Fruit fly (Drosophila melanogaster) whole organism, embryonic: ENCODE results near the gene CG13117.
A peak's percentile ranks its signal among the peaks of the same experiment; 100 is the strongest.

ENCODE experiments used
- ATbp ChIP-seq: fragments of 200-800 bp; sonication (Bioruptor generic); optimal IDR thresholded peaks from 2 replicates; lab custom pipeline; 2017; ENCODE audit warnings: missing biosample characterization, mild to moderate bottlenecking, missing genetic modification characterization, missing genetic modification reagents
- Antp ChIP-seq: fragments of 200-800 bp; sonication (Bioruptor generic); optimal IDR thresholded peaks from 3 replicates; lab custom pipeline; 2016; ENCODE audit warnings: missing biosample characterization, missing genetic modification characterization
- CG10274 ChIP-seq: fragments of 200-800 bp; sonication (Bioruptor generic); optimal IDR thresholded peaks from 3 replicates; lab custom pipeline; 2017; ENCODE audit warnings: missing biosample characterization, mild to moderate bottlenecking, missing genetic modification characterization
- CG10462 ChIP-seq: fragments of 200-800 bp; sonication (Bioruptor generic); optimal IDR thresholded peaks from 2 replicates; lab custom pipeline; 2016; ENCODE audit warnings: missing biosample characterization, missing genetic modification characterization
- CG10979 ChIP-seq: fragments of 200-800 bp; sonication (Bioruptor generic); optimal IDR thresholded peaks from 2 replicates; lab custom pipeline; 2018; ENCODE audit warnings: missing biosample characterization, mild to moderate bottlenecking, missing genetic modification characterization, moderate library complexity
- CG1233 ChIP-seq: fragments of 200-800 bp; sonication (Bioruptor generic); optimal IDR thresholded peaks from 4 replicates; lab custom pipeline; 2018; ENCODE audit warnings: missing biosample characterization, mild to moderate bottlenecking, missing genetic modification characterization
- CG12942 ChIP-seq: fragments of 200-800 bp; sonication (Bioruptor generic); optimal IDR thresholded peaks from 3 replicates; lab custom pipeline; 2016; ENCODE audit warnings: missing biosample characterization, missing genetic modification characterization
- CG15269 ChIP-seq: fragments of 200-800 bp; sonication (Bioruptor generic); optimal IDR thresholded peaks from 2 replicates; lab custom pipeline; 2018; ENCODE audit warnings: missing biosample characterization, mild to moderate bottlenecking, missing genetic modification characterization, moderate library complexity
- CG16813 ChIP-seq: fragments of 200-800 bp; sonication (Bioruptor generic); IDR thresholded peaks from 3 replicates; pipeline ENCODE4 v1.3.6; 2022; ENCODE audit warnings: missing biosample characterization, missing genetic modification characterization; ENCODE audit not compliant: partially characterized antibody
- CG16863 ChIP-seq: fragments of 200-800 bp; sonication (Bioruptor generic); optimal IDR thresholded peaks from 3 replicates; lab custom pipeline; 2016; ENCODE audit warnings: missing biosample characterization, missing genetic modification characterization
- CG17568 ChIP-seq: fragments of 200-800 bp; sonication (Bioruptor generic); optimal IDR thresholded peaks from 2 replicates; lab custom pipeline; 2018; ENCODE audit warnings: missing biosample characterization, mild to moderate bottlenecking, missing genetic modification characterization, moderate library complexity
- CG2129 ChIP-seq: fragments of 200-800 bp; sonication (Bioruptor generic); IDR thresholded peaks from 2 replicates; pipeline ENCODE4 v1.3.6; 2022; ENCODE audit warnings: missing biosample characterization, missing genetic modification characterization; ENCODE audit not compliant: partially characterized antibody
- CG30020 ChIP-seq: fragments of 200-800 bp; optimal IDR thresholded peaks from 2 replicates; lab custom pipeline; 2019; ENCODE audit warnings: missing biosample characterization, mild to moderate bottlenecking, missing genetic modification characterization, moderate library complexity
- CG4707 ChIP-seq: fragments of 200-800 bp; sonication (Bioruptor generic); optimal IDR thresholded peaks from 2 replicates; lab custom pipeline; 2018; ENCODE audit warnings: missing biosample characterization, mild to moderate bottlenecking, missing genetic modification characterization, moderate library complexity
- CG4730 ChIP-seq: fragments of 200-800 bp; sonication (Bioruptor generic); IDR thresholded peaks from 2 replicates; pipeline ENCODE4 v1.3.6; 2022; ENCODE audit warnings: missing biosample characterization, missing genetic modification characterization
- CG7987 ChIP-seq: fragments of 200-800 bp; sonication (Bioruptor generic); optimal IDR thresholded peaks from 2 replicates; lab custom pipeline; 2018; ENCODE audit warnings: missing biosample characterization, mild to moderate bottlenecking, missing genetic modification characterization, moderate library complexity
- CG9215 ChIP-seq: fragments of 200-800 bp; sonication (Bioruptor generic); IDR thresholded peaks from 2 replicates; pipeline ENCODE4 v1.3.6; 2022; ENCODE audit warnings: missing biosample characterization, missing genetic modification characterization
- CG9609 ChIP-seq: fragments of 200-800 bp; sonication (Bioruptor generic); optimal IDR thresholded peaks from 3 replicates; lab custom pipeline; 2016; ENCODE audit warnings: missing biosample characterization, missing genetic modification characterization
- Chrac-16 ChIP-seq: fragments of 200-800 bp; sonication (Bioruptor generic); optimal IDR thresholded peaks from 3 replicates; lab custom pipeline; 2016; ENCODE audit warnings: missing biosample characterization, missing genetic modification characterization
- CrebB ChIP-seq: fragments of 200-800 bp; sonication (Bioruptor generic); optimal IDR thresholded peaks from 3 replicates; lab custom pipeline; 2018; ENCODE audit warnings: missing biosample characterization, mild to moderate bottlenecking, missing genetic modification characterization
- Dad ChIP-seq: fragments of 200-800 bp; sonication (Bioruptor generic); optimal IDR thresholded peaks from 3 replicates; lab custom pipeline; 2016; ENCODE audit warnings: missing biosample characterization, missing genetic modification characterization
- Elba2 ChIP-seq: fragments of 200-800 bp; sonication (Bioruptor generic); optimal IDR thresholded peaks from 3 replicates; lab custom pipeline; 2016; ENCODE audit warnings: missing biosample characterization, missing genetic modification characterization
- GATAe ChIP-seq: fragments of 200-800 bp; sonication (Bioruptor generic); conservative IDR thresholded peaks from 2 replicates; pipeline ENCODE4 v1.3.6; 2022; ENCODE audit warnings: missing biosample characterization, missing genetic modification characterization
- Gsc ChIP-seq: fragments of 200-800 bp; sonication (Bioruptor generic); IDR thresholded peaks from 2 replicates; pipeline ENCODE4 v1.3.6; 2022; ENCODE audit warnings: missing biosample characterization, missing genetic modification characterization
- Gug ChIP-seq: fragments of 200-800 bp; sonication (Bioruptor generic); IDR thresholded peaks from 4 replicates; pipeline ENCODE4 v1.3.6; 2022; ENCODE audit warnings: missing biosample characterization, missing genetic modification characterization
- HLH4C ChIP-seq: fragments of 200-800 bp; sonication (Bioruptor generic); IDR thresholded peaks from 3 replicates; pipeline ENCODE4 v1.3.6; 2022; ENCODE audit warnings: missing biosample characterization, missing genetic modification characterization; ENCODE audit not compliant: partially characterized antibody
- HLH54F ChIP-seq: fragments of 200-800 bp; sonication (Bioruptor generic); optimal IDR thresholded peaks from 3 replicates; lab custom pipeline; 2016; ENCODE audit warnings: missing biosample characterization, missing genetic modification characterization
- Hey ChIP-seq: fragments of 200-800 bp; sonication (Bioruptor generic); optimal IDR thresholded peaks from 3 replicates; lab custom pipeline; 2018; ENCODE audit warnings: missing biosample characterization, mild to moderate bottlenecking, missing genetic modification characterization
- HmgZ ChIP-seq: fragments of 200-800 bp; sonication (Bioruptor generic); optimal IDR thresholded peaks from 2 replicates; lab custom pipeline; 2018; ENCODE audit warnings: missing biosample characterization, mild to moderate bottlenecking, missing genetic modification characterization
- Hr3 ChIP-seq: fragments of 200-800 bp; sonication (Bioruptor generic); optimal IDR thresholded peaks from 3 replicates; lab custom pipeline; 2016; ENCODE audit warnings: missing biosample characterization, missing genetic modification characterization
- Nf-YC ChIP-seq: fragments of 200-800 bp; optimal IDR thresholded peaks from 3 replicates; lab custom pipeline; 2019; ENCODE audit warnings: missing biosample characterization, mild to moderate bottlenecking, missing genetic modification characterization, moderate library complexity
- Opbp ChIP-seq: fragments of 200-800 bp; sonication (Bioruptor generic); IDR thresholded peaks from 3 replicates; pipeline ENCODE4 v1.3.6; 2022; ENCODE audit warnings: missing biosample characterization, missing genetic modification characterization; ENCODE audit not compliant: partially characterized antibody
- Tbp ChIP-seq: fragments of >200 bp; optimal IDR thresholded peaks from 2 replicates; lab custom pipeline; 2018; ENCODE audit warnings: missing biosample characterization, missing genetic modification characterization
- Usf ChIP-seq: fragments of 200-800 bp; sonication (Bioruptor generic); optimal IDR thresholded peaks from 2 replicates; lab custom pipeline; 2017; ENCODE audit warnings: missing genotype, missing biosample characterization, missing genetic modification characterization
- ab ChIP-seq: fragments of 200-800 bp; sonication (Bioruptor generic); optimal IDR thresholded peaks from 2 replicates; lab custom pipeline; 2016; ENCODE audit warnings: missing biosample characterization, missing genetic modification characterization
- chn ChIP-seq: fragments of 200-800 bp; sonication (Bioruptor generic); optimal IDR thresholded peaks from 2 replicates; lab custom pipeline; 2016; ENCODE audit warnings: missing biosample characterization, missing genetic modification characterization
- crp ChIP-seq, 2 experiments: fragments of 200-800 bp; sonication (Bioruptor generic); optimal IDR thresholded peaks; 2 replicates in 1 of 2; 3 replicates in 1 of 2; lab custom pipeline; 2017; ENCODE audit warnings: missing biosample characterization in 2 of 2, missing genetic modification characterization in 2 of 2, mild to moderate bottlenecking in 1 of 2, moderate library complexity in 1 of 2
- exex ChIP-seq: fragments of 200-800 bp; sonication (Bioruptor generic); optimal IDR thresholded peaks from 4 replicates; lab custom pipeline; 2018; ENCODE audit warnings: missing biosample characterization, mild to moderate bottlenecking, missing genetic modification characterization, moderate library complexity
- ftz-f1 ChIP-seq: fragments of 200-800 bp; sonication (Bioruptor generic); optimal IDR thresholded peaks from 2 replicates; lab custom pipeline; 2016; ENCODE audit warnings: missing biosample characterization, missing genetic modification characterization
- gce ChIP-seq: fragments of 200-800 bp; sonication (Bioruptor generic); IDR thresholded peaks from 3 replicates; pipeline ENCODE4 v1.3.6; 2022; ENCODE audit warnings: missing biosample characterization, missing genetic modification characterization
- gcm2 ChIP-seq: fragments of 200-800 bp; sonication (Bioruptor generic); optimal IDR thresholded peaks from 2 replicates; lab custom pipeline; 2016; ENCODE audit warnings: missing biosample characterization, missing genetic modification characterization
- lov ChIP-seq, 2 experiments: fragments of 200-800 bp in 1 of 2; fragments of >200 bp in 1 of 2; sonication (Bioruptor generic) in 1 of 2; IDR thresholded peaks in 1 of 2; optimal IDR thresholded peaks in 1 of 2; 2 replicates in 1 of 2; 3 replicates in 1 of 2; pipeline versions ENCODE4 v1.3.6 to Lab custom; 2017 to 2022; ENCODE audit warnings: missing biosample characterization in 1 of 2, missing genetic modification characterization in 1 of 2
- luna ChIP-seq: fragments of 200-800 bp; sonication (Bioruptor generic); optimal IDR thresholded peaks from 2 replicates; lab custom pipeline; 2016; ENCODE audit warnings: missing biosample characterization, missing genetic modification characterization
- mirr ChIP-seq: fragments of 200-800 bp; sonication (Bioruptor generic); optimal IDR thresholded peaks from 3 replicates; lab custom pipeline; 2018; ENCODE audit warnings: missing biosample characterization, mild to moderate bottlenecking, missing genetic modification characterization
- nerfin-2 ChIP-seq: fragments of 200-800 bp; sonication (Bioruptor generic); IDR thresholded peaks from 2 replicates; pipeline ENCODE4 v1.3.6; 2022; ENCODE audit warnings: missing biosample characterization, missing genetic modification characterization; ENCODE audit not compliant: partially characterized antibody
- oc ChIP-seq: fragments of 200-800 bp; sonication (Bioruptor generic); optimal IDR thresholded peaks from 2 replicates; lab custom pipeline; 2018; ENCODE audit warnings: missing biosample characterization, mild to moderate bottlenecking, missing genetic modification characterization, moderate library complexity
- pfk ChIP-seq: fragments of 200-800 bp; sonication (Bioruptor generic); optimal IDR thresholded peaks from 2 replicates; lab custom pipeline; 2018; ENCODE audit warnings: missing biosample characterization, mild to moderate bottlenecking, missing genetic modification characterization, moderate library complexity
- stc ChIP-seq: fragments of 200-800 bp; sonication (Bioruptor generic); IDR thresholded peaks from 2 replicates; pipeline ENCODE4 v1.3.6; 2022; ENCODE audit warnings: missing biosample characterization, missing genetic modification characterization

Gene CG13117

DNA sequence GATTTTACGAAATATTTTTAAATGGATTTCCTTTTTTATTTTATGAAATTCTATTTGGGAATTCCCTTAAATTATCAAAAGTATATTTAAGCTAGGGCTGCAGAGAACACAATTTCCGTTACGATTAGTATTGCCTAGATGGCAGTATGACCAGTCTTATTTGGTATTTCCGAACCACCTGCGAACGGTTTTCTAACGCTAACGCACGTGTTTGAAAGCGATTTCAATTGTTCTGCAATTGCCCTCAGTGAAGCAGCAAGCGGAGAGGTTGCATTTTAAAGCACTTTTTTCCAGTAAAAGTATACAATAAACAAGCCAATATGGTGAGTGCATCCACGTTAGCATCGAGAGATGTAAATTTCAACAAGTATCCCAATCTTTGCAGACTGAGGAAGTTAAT lies 36.8 kb upstream of the CG13117 start, which contains the start of gene hoip (continued):
- TF ChIP-seq CG15269 (tag; lab: Kevin White, UChicago), result no peak
- no peak for TF ChIP-seq Gsc
- no peak for TF ChIP-seq gce (GFP tag; lab: Robert Waterston, UW)
- no peak for TF ChIP-seq CG4730 (GFP tag; lab: Robert Waterston, UW)
- TF ChIP-seq CG12942 (GFP tag; lab: Kevin White, UChicago), result no peak
- TF ChIP-seq HmgZ (tag; lab: Kevin White, UChicago), result no peak
- TF ChIP-seq gcm2 (GFP tag; lab: Kevin White, UChicago), result no peak
- no peak for TF ChIP-seq CG9215 (GFP tag; lab: Robert Waterston, UW)
- no peak for TF ChIP-seq luna (GFP tag; lab: Kevin White, UChicago)

- TF ChIP-seq CG4707 (GFP tag; lab: Kevin White, UChicago) (no peak), chn (GFP tag; lab: Kevin White, UChicago) (no peak), stc (0 out of 2 replicates have a peak, but pooled peaks have one; percentile 12), CG17568 (GFP tag; lab: Kevin White, UChicago) (peak; percentile 28), lov (optimal IDR thresholded peaks at IDR 0.05; lab: Kevin White, UChicago) (no peak), lov (GFP tag; IDR thresholded peaks at IDR 0.05; lab: Robert Waterston, UW) (no peak), Tbp (GFP tag; lab: Kevin White, UChicago) (no peak), CG16813 (GFP tag; lab: Robert Waterston, UW) (no peak), CrebB (tag; lab: Kevin White, UChicago) (no peak), Hey (tag; lab: Kevin White, UChicago) (no peak), CG10979 (tag; lab: Kevin White, UChicago) (peak; percentile 57), Gug (GFP tag; lab: Robert Waterston, UW) (no peak; the same call in 3 of the 4 replicates), Antp (no peak), Opbp (GFP tag; lab: Robert Waterston, UW) (no peak), GATAe (GFP tag; lab: Robert Waterston, UW) (no peak), mirr (GFP tag; lab: Kevin White, UChicago) (no peak), CG2129 (no peak), Elba2 (GFP tag; lab: Kevin White, UChicago) (peak; percentile 1), CG16863 (GFP tag; lab: Kevin White, UChicago) (no peak), CG10462 (GFP tag; lab: Kevin White, UChicago) (no peak), ftz-f1 (no peak), pfk (GFP tag; lab: Kevin White, UChicago) (no peak), ATbp (peak; percentile 5), Usf (peak; percentile 60), CG7987 (GFP tag; lab: Kevin White, UChicago) (peak; percentile 26), CG1233 (GFP tag; lab: Kevin White, UChicago) (peak; percentile 36), Hr3 (GFP tag; lab: Kevin White, UChicago) (peak; percentile 67), HLH54F (GFP tag; lab: Kevin White, UChicago) (no peak), nerfin-2 (GFP tag; lab: Robert Waterston, UW) (no peak), exex (peak; percentile 20), Nf-YC (tag; lab: Kevin White, UChicago) (peak; percentile 69), CG30020 (tag; lab: Kevin White, UChicago) (peak; percentile 55), oc (tag; lab: Kevin White, UChicago) (peak; percentile 22), Dad (GFP tag; lab: Kevin White, UChicago) (no peak), CG15269 (tag; lab: Kevin White, UChicago) (peak; percentile 61), ab (GFP tag; lab: Kevin White, UChicago) (no peak), luna (GFP tag; lab: Kevin White, UChicago) (no peak), Chrac-16 (peak; percentile 67), CG9609 (GFP tag; lab: Kevin White, UChicago) (no peak), HLH4C (GFP tag; lab: Robert Waterston, UW) (no peak), crp (GFP tag; optimal IDR thresholded peaks at IDR 0.05; lab: Kevin White, UChicago) (peak; percentile 22 to 88), CG10274 (GFP tag; lab: Kevin White, UChicago) (peak; percentile 1)
These were observed 36.0 kb upstream of the CG13117 start, which contains the start of gene pelo for dm6 chr2L:9700454-9700853. pelo (plus strand) TSS chr2L:9700810.
